Worm (Caenorhabditis elegans): ENCODE measurements around the gene C01G6.4.

Gene C01G6.4

DNA sequence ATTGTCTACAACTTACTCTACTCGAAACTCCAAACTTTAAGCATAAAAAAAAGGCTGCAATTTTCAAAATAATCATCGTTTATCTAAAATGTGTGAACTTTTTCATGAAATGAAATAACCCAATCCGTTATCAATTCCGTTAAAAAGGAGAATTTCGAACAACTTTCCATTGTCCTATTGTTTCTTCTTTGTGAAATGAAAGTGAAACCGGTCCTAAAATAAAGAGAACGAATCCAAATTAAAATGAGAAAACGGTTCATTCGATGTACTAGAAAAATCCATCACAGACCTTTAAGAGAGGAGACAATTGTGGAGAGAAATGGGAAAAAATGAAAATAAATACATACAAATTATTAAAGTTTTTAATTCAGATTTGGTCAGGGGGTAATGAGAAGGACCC is 22.8 kb upstream of the C01G6.4 start, which contains the start of gene C01G6.9:
Gene C01G6.9 (minus strand): TSS at position 141 of the 400 bp plus-strand sequence.
- TF ChIP-seq efl-1 (optimal IDR thresholded peaks at IDR 0.05): no peak
- TF ChIP-seq efl-1 (GFP tag; optimal IDR thresholded peaks at IDR 0.05 in 1 of 2): peak in 1 of 2 experiments; percentile 84
- TF ChIP-seq blmp-1 (tag; optimal IDR thresholded peaks at IDR 0.05): peak; percentile 66
- no peak for TF ChIP-seq jun-1 (tag; optimal IDR thresholded peaks at IDR 0.05)

DNA sequence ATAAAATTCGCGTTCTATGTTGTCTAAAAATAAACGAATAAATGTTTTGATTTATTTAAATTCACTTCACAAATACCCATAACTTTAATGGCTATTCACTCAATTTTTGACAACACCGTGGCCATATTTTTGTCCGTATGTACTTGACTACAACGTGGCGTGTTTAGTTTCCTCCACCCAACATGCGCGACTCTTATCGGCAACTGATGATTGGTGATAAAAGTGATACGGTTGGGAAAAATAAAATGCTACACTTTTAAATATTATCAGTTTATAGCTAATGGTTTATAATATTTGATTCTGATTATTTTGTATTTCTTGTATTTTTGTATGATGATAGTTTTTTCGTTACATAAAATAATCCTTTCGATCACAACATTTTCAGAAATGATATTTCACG is 18.8 kb upstream of the C01G6.4 start, which contains the start of gene acs-7:
Gene acs-7 (plus strand): TSS at position 386 of the 400 bp plus-strand sequence.
- TF ChIP-seq pqm-1 (tag; optimal IDR thresholded peaks at IDR 0.05) (peak; percentile 64), lin-35 (GFP tag; optimal IDR thresholded peaks at IDR 0.05) (peak in 1 of 2 experiments; percentile 37), nhr-90 (tag; optimal IDR thresholded peaks at IDR 0.05; ENCODE audit: poor library complexity) (peak; percentile 21), egl-27 (tag; optimal IDR thresholded peaks at IDR 0.05) (no peak), lin-14 (GFP tag; optimal IDR thresholded peaks at IDR 0.05) (peak; percentile 41), nhr-71 (tag; optimal IDR thresholded peaks at IDR 0.05) (peak; percentile 10), elt-2 (tag; optimal IDR thresholded peaks at IDR 0.05) (peak; percentile 94), nhr-20 (tag; optimal IDR thresholded peaks at IDR 0.05) (peak; percentile 42), aly-2 (tag; optimal IDR thresholded peaks at IDR 0.05) (no peak), blmp-1 (tag; optimal IDR thresholded peaks at IDR 0.05) (peak; percentile 8), ceh-90 (tag; optimal IDR thresholded peaks at IDR 0.05) (no peak), rnt-1 (tag; optimal IDR thresholded peaks at IDR 0.05) (no peak)

DNA sequence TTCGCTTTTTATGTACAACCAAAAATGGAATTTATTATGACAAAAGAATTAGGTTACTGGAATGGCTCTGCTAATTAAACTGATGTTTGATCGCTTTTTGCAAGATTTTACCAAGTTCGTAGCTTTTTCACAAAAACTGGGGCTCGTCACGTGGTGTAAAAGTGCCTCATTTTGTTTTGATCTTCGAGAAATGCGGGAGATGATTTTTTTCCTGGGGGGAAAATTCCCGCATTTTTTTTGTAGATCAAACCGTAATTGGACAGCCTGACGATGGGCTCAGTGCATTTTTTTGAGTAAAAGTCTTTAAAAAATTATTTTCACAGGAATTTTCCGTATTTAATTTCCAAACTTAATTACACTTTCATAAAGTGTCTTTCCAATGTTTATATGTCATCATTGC is 16.3 kb upstream of the C01G6.4 start:
- peak; percentile 21 for TF ChIP-seq nhr-85 (tag)
- TF ChIP-seq ceh-90 (tag; optimal IDR thresholded peaks at IDR 0.05): no peak

DNA sequence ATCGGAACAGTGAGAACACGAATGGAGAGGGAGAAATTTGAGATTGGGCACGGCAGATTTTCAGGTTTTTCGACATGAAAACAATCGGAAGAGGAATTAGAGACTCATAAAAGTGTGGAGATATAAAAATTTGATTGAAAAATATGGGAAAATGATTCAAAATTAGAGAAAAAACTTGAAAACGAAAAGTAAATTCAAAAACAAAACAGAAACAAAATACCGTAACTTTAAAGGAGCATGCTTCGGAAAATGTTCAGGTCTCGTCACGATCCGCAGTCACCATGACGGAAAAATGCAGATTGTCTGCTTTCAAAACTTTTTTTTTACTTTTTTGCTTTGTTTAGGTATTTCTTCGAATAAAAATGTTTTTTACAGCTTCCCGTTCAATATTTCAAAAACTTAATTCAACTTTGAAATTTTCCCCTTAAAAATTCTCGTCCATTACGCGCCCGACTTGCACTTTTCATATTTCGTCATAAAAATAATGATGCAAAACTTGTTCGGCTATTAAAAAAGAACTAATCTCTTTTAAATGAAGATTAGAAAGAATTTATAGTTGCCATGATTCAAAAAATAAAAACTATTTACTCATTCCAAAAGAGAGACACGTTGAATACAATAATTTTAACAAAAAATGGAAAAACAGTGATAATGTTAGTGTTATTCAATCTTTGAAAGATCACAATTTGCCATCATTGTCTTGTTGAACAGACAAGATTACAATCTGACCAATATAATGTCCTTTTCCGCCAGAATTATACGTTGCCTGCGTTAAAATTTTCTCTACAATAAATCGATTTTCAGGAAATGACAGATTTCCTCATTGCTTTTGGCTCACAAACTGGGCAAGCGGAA is 12.6 kb upstream of the C01G6.4 start, which contains the start of gene mtrr-1:
Gene mtrr-1 (plus strand): TSS at position 805 of the 855 bp plus-strand sequence.
- TF ChIP-seq mab-9 (GFP tag; IDR thresholded peaks at IDR 0.05) (no peak), zag-1 (tag; optimal IDR thresholded peaks at IDR 0.05) (no peak), mef-2 (tag; optimal IDR thresholded peaks at IDR 0.05) (no peak), nhr-19 (GFP tag; conservative IDR thresholded peaks at IDR 0.05) (peak; percentile 49), dsc-1 (tag; optimal IDR thresholded peaks at IDR 0.05) (peak; percentile 28), tlp-1 (tag; optimal IDR thresholded peaks at IDR 0.05) (no peak), pqm-1 (tag; optimal IDR thresholded peaks at IDR 0.05) (no peak), ztf-11 (tag; optimal IDR thresholded peaks at IDR 0.05) (no peak), fkh-10 (GFP tag; optimal IDR thresholded peaks at IDR 0.05) (peak; percentile 15), swsn-7 (tag; optimal IDR thresholded peaks at IDR 0.05) (peak; percentile 9), dpl-1 (GFP tag; optimal IDR thresholded peaks at IDR 0.05) (peak in 2 of 3 experiments; percentile 11 to 46), unc-130 (tag; optimal IDR thresholded peaks at IDR 0.05) (no peak), vab-15 (tag; optimal IDR thresholded peaks at IDR 0.05) (no peak), alr-1 (tag; optimal IDR thresholded peaks at IDR 0.05; ENCODE audit: borderline replicate concordance) (no peak), skn-1 (tag; optimal IDR thresholded peaks at IDR 0.05) (no peak), nhr-77 (tag; optimal IDR thresholded peaks at IDR 0.05) (no peak), lin-15B (tag; optimal IDR thresholded peaks at IDR 0.05) (no peak), egl-27 (tag; optimal IDR thresholded peaks at IDR 0.05) (no peak), ama-1 (optimal IDR thresholded peaks at IDR 0.05) (peak; percentile 59), ceh-8 (GFP tag; optimal IDR thresholded peaks at IDR 0.05) (peak; percentile 9), pag-3 (tag; optimal IDR thresholded peaks at IDR 0.05; ENCODE audit: borderline replicate concordance, insufficient read depth) (no peak), tbx-2 (tag; optimal IDR thresholded peaks at IDR 0.05) (no peak), mep-1 (tag; optimal IDR thresholded peaks at IDR 0.05) (no peak), lin-39 (tag; optimal IDR thresholded peaks at IDR 0.05) (no peak), grh-1 (GFP tag; IDR thresholded peaks at IDR 0.05) (peak; percentile 27; the same call in 1 of the 2 replicates), xbp-1 (tag; optimal IDR thresholded peaks at IDR 0.05) (peak; percentile 20), elt-2 (tag; optimal IDR thresholded peaks at IDR 0.05) (no peak), nhr-47 (tag; optimal IDR thresholded peaks at IDR 0.05) (no peak), hpl-2 (GFP tag; optimal IDR thresholded peaks at IDR 0.05) (no peak), mdl-1 (tag; optimal IDR thresholded peaks at IDR 0.05) (no peak), lin-14 (GFP tag; optimal IDR thresholded peaks at IDR 0.05) (no peak), aha-1 (tag; optimal IDR thresholded peaks at IDR 0.05) (no peak), zip-4 (GFP tag; optimal IDR thresholded peaks at IDR 0.05) (no peak)

Measured in whole organism, L1 larva.